Fruit fly (Drosophila melanogaster) whole organism, prepupa: ENCODE data around the gene sea.

Experiments used
- Blimp-1 ChIP-seq: fragments of 200-800 bp; sonication (Bioruptor generic); optimal IDR thresholded peaks from 3 replicates; lab custom pipeline; 2017; ENCODE audit warnings: missing biosample characterization, missing genetic modification characterization, mild to moderate bottlenecking, moderate library complexity, missing genetic modification reagents
- CG10631 ChIP-seq: fragments of 200-800 bp; sonication (Bioruptor generic); optimal IDR thresholded peaks from 2 replicates; lab custom pipeline; 2016; ENCODE audit warnings: missing biosample characterization, missing genetic modification characterization
- CG10669 ChIP-seq: fragments of 200-800 bp; sonication (Bioruptor generic); optimal IDR thresholded peaks from 3 replicates; lab custom pipeline; 2018; ENCODE audit warnings: missing biosample characterization, mild to moderate bottlenecking, missing genetic modification characterization, moderate library complexity
- CG11294 ChIP-seq: fragments of 200-800 bp; sonication (Bioruptor generic); IDR thresholded peaks from 2 replicates; pipeline ENCODE4 v1.3.6; 2022; ENCODE audit warnings: missing biosample characterization, missing genetic modification characterization
- CG11762 ChIP-seq: fragments of 200-800 bp; sonication (Bioruptor generic); optimal IDR thresholded peaks from 3 replicates; lab custom pipeline; 2016; ENCODE audit warnings: missing biosample characterization, missing genetic modification characterization; ENCODE audit not compliant: insufficient read depth
- CG15336 ChIP-seq: fragments of 200-800 bp; sonication (Bioruptor generic); IDR thresholded peaks from 2 replicates; pipeline ENCODE4 v1.3.6; 2022; ENCODE audit warnings: missing biosample characterization, missing genetic modification characterization
- CG1621 ChIP-seq: fragments of 200-800 bp; sonication (Bioruptor generic); optimal IDR thresholded peaks from 3 replicates; lab custom pipeline; 2018; ENCODE audit warnings: missing biosample characterization, mild to moderate bottlenecking, missing genetic modification characterization
- CG16779 ChIP-seq: fragments of 200-800 bp; sonication (Bioruptor generic); optimal IDR thresholded peaks from 3 replicates; lab custom pipeline; 2017; ENCODE audit warnings: missing biosample characterization, mild to moderate bottlenecking, missing genetic modification characterization
- CG3032 ChIP-seq: fragments of 200-800 bp; optimal IDR thresholded peaks from 2 replicates; lab custom pipeline; 2019; ENCODE audit warnings: missing biosample characterization, mild to moderate bottlenecking, missing genetic modification characterization, moderate library complexity
- CG31627 ChIP-seq: fragments of 200-800 bp; sonication (Bioruptor generic); optimal IDR thresholded peaks from 3 replicates; lab custom pipeline; 2016; ENCODE audit warnings: missing biosample characterization, missing genetic modification characterization
- CG32006 ChIP-seq: fragments of 200-800 bp; sonication (Bioruptor generic); optimal IDR thresholded peaks from 3 replicates; lab custom pipeline; 2017; ENCODE audit warnings: missing biosample characterization, mild to moderate bottlenecking, missing genetic modification characterization
- CG34406 ChIP-seq: fragments of 200-800 bp; sonication (Bioruptor generic); optimal IDR thresholded peaks from 3 replicates; lab custom pipeline; 2016; ENCODE audit warnings: missing biosample characterization, missing genetic modification characterization
- CG3919 ChIP-seq: fragments of 200-800 bp; sonication (Bioruptor generic); optimal IDR thresholded peaks from 3 replicates; lab custom pipeline; 2016; ENCODE audit warnings: missing biosample characterization, missing genetic modification characterization
- CG6163 ChIP-seq: fragments of 200-800 bp; sonication (Bioruptor generic); IDR thresholded peaks from 3 replicates; pipeline ENCODE4 v1.3.6; 2022; ENCODE audit warnings: missing biosample characterization, missing genetic modification characterization
- CG6276 ChIP-seq: fragments of 200-800 bp; sonication (Bioruptor generic); optimal IDR thresholded peaks from 2 replicates; lab custom pipeline; 2017; ENCODE audit warnings: missing biosample characterization, mild to moderate bottlenecking, missing genetic modification characterization
- CG6808 ChIP-seq: fragments of 200-800 bp; sonication (Bioruptor generic); optimal IDR thresholded peaks from 3 replicates; lab custom pipeline; 2017; ENCODE audit warnings: missing biosample characterization, missing genetic modification characterization, mild to moderate bottlenecking, moderate library complexity, missing genetic modification reagents
- CG6854 ChIP-seq: fragments of 200-800 bp; sonication (Bioruptor generic); optimal IDR thresholded peaks from 2 replicates; lab custom pipeline; 2017; ENCODE audit warnings: missing biosample characterization, mild to moderate bottlenecking, missing genetic modification characterization
- CG8119 ChIP-seq: fragments of 200-800 bp; sonication (Bioruptor generic); IDR thresholded peaks from 3 replicates; pipeline ENCODE4 v1.3.6; 2022; ENCODE audit warnings: missing biosample characterization, missing genetic modification characterization
- CG8319 ChIP-seq: fragments of 200-800 bp; sonication (Bioruptor generic); optimal IDR thresholded peaks from 3 replicates; lab custom pipeline; 2016; ENCODE audit warnings: missing biosample characterization, missing genetic modification characterization
- CG8632 ChIP-seq: fragments of 200-800 bp; sonication (Bioruptor generic); optimal IDR thresholded peaks from 3 replicates; lab custom pipeline; 2016; ENCODE audit warnings: missing biosample characterization, missing genetic modification characterization
- CG9139 ChIP-seq: fragments of 200-800 bp; sonication (Bioruptor generic); optimal IDR thresholded peaks from 3 replicates; lab custom pipeline; 2017; ENCODE audit warnings: missing biosample characterization, mild to moderate bottlenecking, missing genetic modification characterization
- Eip75B ChIP-seq: fragments of 200-800 bp; sonication (Bioruptor generic); optimal IDR thresholded peaks from 3 replicates; lab custom pipeline; 2016; ENCODE audit warnings: missing biosample characterization, missing genetic modification characterization
- Eip78C ChIP-seq: fragments of 200-800 bp; sonication (Bioruptor generic); peaks from one replicate; lab custom pipeline; 2016; ENCODE audit warnings: missing biosample characterization, missing genetic modification characterization
- Eip93F ChIP-seq: fragments of 200-800 bp; sonication (Bioruptor generic); optimal IDR thresholded peaks from 2 replicates; lab custom pipeline; 2016; ENCODE audit warnings: missing biosample characterization, mild to moderate bottlenecking, missing genetic modification characterization
- Ets96B ChIP-seq: fragments of 200-800 bp; optimal IDR thresholded peaks from 2 replicates; lab custom pipeline; 2019; ENCODE audit warnings: missing biosample characterization, mild to moderate bottlenecking, missing genetic modification characterization, moderate library complexity
- Gug ChIP-seq: fragments of 200-800 bp; sonication (Bioruptor generic); IDR thresholded peaks from 2 replicates; pipeline ENCODE4 v1.3.6; 2022; ENCODE audit warnings: missing biosample characterization, missing genetic modification characterization
- Hr39 ChIP-seq: fragments of 200-800 bp; sonication (Bioruptor generic); optimal IDR thresholded peaks from 2 replicates; lab custom pipeline; 2016; ENCODE audit warnings: missing biosample characterization, missing genetic modification characterization
- Hr4 ChIP-seq: fragments of 200-800 bp; sonication (Bioruptor generic); optimal IDR thresholded peaks from 3 replicates; lab custom pipeline; 2016; ENCODE audit warnings: missing biosample characterization, missing genetic modification characterization
- Lpt ChIP-seq: fragments of 200-800 bp; sonication (Bioruptor generic); optimal IDR thresholded peaks from 3 replicates; lab custom pipeline; 2016; ENCODE audit warnings: missing biosample characterization, missing genetic modification characterization
- OdsH ChIP-seq: fragments of 200-800 bp; sonication (Bioruptor generic); optimal IDR thresholded peaks from 3 replicates; lab custom pipeline; 2016; ENCODE audit warnings: missing biosample characterization, missing genetic modification characterization
- Smox ChIP-seq: fragments of 200-800 bp; sonication (Bioruptor generic); optimal IDR thresholded peaks from 3 replicates; lab custom pipeline; 2016; ENCODE audit warnings: missing biosample characterization, missing genetic modification characterization
- Sox102F ChIP-seq: fragments of 200-800 bp; sonication (Bioruptor generic); optimal IDR thresholded peaks from 2 replicates; lab custom pipeline; 2016; ENCODE audit warnings: missing biosample characterization, mild to moderate bottlenecking, missing genetic modification characterization
- Sox14 ChIP-seq: fragments of 200-800 bp; sonication (Bioruptor generic); optimal IDR thresholded peaks from 3 replicates; lab custom pipeline; 2016; ENCODE audit warnings: missing biosample characterization, missing genetic modification characterization
- Sox15 ChIP-seq: fragments of 200-800 bp; sonication (Bioruptor generic); optimal IDR thresholded peaks from 3 replicates; lab custom pipeline; 2016; ENCODE audit warnings: missing biosample characterization, missing genetic modification characterization
- achi ChIP-seq: fragments of 200-800 bp; sonication (Bioruptor generic); optimal IDR thresholded peaks from 3 replicates; lab custom pipeline; 2016; ENCODE audit warnings: missing biosample characterization, missing genetic modification characterization
- acj6 ChIP-seq: fragments of 200-800 bp; sonication (Bioruptor generic); optimal IDR thresholded peaks from 3 replicates; lab custom pipeline; 2016; ENCODE audit warnings: missing biosample characterization, missing genetic modification characterization
- dac ChIP-seq: fragments of 200-800 bp; sonication (Bioruptor generic); optimal IDR thresholded peaks from 2 replicates; lab custom pipeline; 2017; ENCODE audit warnings: missing biosample characterization, mild to moderate bottlenecking, missing genetic modification characterization
- dsx ChIP-seq: fragments of 200-800 bp; optimal IDR thresholded peaks from 3 replicates; lab custom pipeline; 2019; ENCODE audit warnings: missing biosample characterization, mild to moderate bottlenecking, missing genetic modification characterization, moderate library complexity; ENCODE audit not compliant: poor library complexity, severe bottlenecking
- eg ChIP-seq: fragments of 200-800 bp; sonication (Bioruptor generic); IDR thresholded peaks from 3 replicates; pipeline ENCODE4 v1.3.6; 2022; ENCODE audit warnings: missing biosample characterization, missing genetic modification characterization
- esn ChIP-seq: fragments of 200-800 bp; sonication (Bioruptor generic); optimal IDR thresholded peaks from 2 replicates; lab custom pipeline; 2016; ENCODE audit warnings: missing biosample characterization, mild to moderate bottlenecking, missing genetic modification characterization, moderate library complexity
- fd59A ChIP-seq: fragments of 200-800 bp; sonication (Bioruptor generic); optimal IDR thresholded peaks from 2 replicates; lab custom pipeline; 2017; ENCODE audit warnings: missing biosample characterization, mild to moderate bottlenecking, missing genetic modification characterization, missing genetic modification reagents
- fd85E ChIP-seq: fragments of 200-800 bp; sonication (Bioruptor generic); optimal IDR thresholded peaks from 3 replicates; lab custom pipeline; 2016; ENCODE audit warnings: missing biosample characterization, missing genetic modification characterization
- fkh ChIP-seq: fragments of 200-800 bp; sonication (Bioruptor generic); optimal IDR thresholded peaks from 3 replicates; lab custom pipeline; 2017; ENCODE audit warnings: missing biosample characterization, mild to moderate bottlenecking, missing genetic modification characterization, moderate library complexity
- pdm3 ChIP-seq: fragments of 200-800 bp; sonication (Bioruptor generic); optimal IDR thresholded peaks from 3 replicates; lab custom pipeline; 2016; ENCODE audit warnings: missing biosample characterization, missing genetic modification characterization
- salr ChIP-seq, 2 experiments: fragments of 200-800 bp; sonication (Bioruptor generic); optimal IDR thresholded peaks; 3 replicates each; lab custom pipeline; 2016 to 2018; ENCODE audit warnings: missing biosample characterization in 2 of 2, missing genetic modification characterization in 2 of 2, mild to moderate bottlenecking in 1 of 2
- spab ChIP-seq: fragments of 200-800 bp; sonication (Bioruptor generic); optimal IDR thresholded peaks from 2 replicates; lab custom pipeline; 2017; ENCODE audit warnings: missing biosample characterization, mild to moderate bottlenecking, missing genetic modification characterization, missing genetic modification reagents
- ss ChIP-seq, 2 experiments: fragments of 200-800 bp; sonication (Bioruptor generic); optimal IDR thresholded peaks; 2 replicates in 1 of 2; 3 replicates in 1 of 2; lab custom pipeline; 2017 to 2018; ENCODE audit warnings: mild to moderate bottlenecking in 2 of 2, missing biosample characterization in 2 of 2, missing genetic modification characterization in 2 of 2, moderate library complexity in 1 of 2
- svp ChIP-seq: fragments of 200-800 bp; sonication (Bioruptor generic); peaks from one replicate; lab custom pipeline; 2016; ENCODE audit warnings: missing biosample characterization, missing genetic modification characterization
- topi ChIP-seq: fragments of 200-800 bp; sonication (Bioruptor generic); optimal IDR thresholded peaks from 3 replicates; lab custom pipeline; 2016; ENCODE audit warnings: missing biosample characterization, missing genetic modification characterization
- vri ChIP-seq: fragments of 200-800 bp; sonication (Bioruptor generic); optimal IDR thresholded peaks from 3 replicates; lab custom pipeline; 2016; ENCODE audit warnings: missing biosample characterization, mild to moderate bottlenecking, missing genetic modification characterization

Gene sea

dm6 chr3R:11566769-11567570 is at the start of gene sea, which contains the start of gene fabp:
sea (minus strand) TSS chr3R:11567054.
fabp (minus strand) TSS chr3R:11567054.
- TF ChIP-seq CG15336 (peak; percentile 50; the same call in 1 of the 2 replicates), CG1621 (tag; lab: Kevin White, UChicago) (peak; percentile 13), fd59A (GFP tag; lab: Kevin White, UChicago) (no peak), Sox102F (GFP tag; lab: Kevin White, UChicago) (peak; percentile 67), achi (GFP tag; lab: Kevin White, UChicago) (peak; percentile 9), dsx (GFP tag; lab: Kevin White, UChicago) (no peak), CG34406 (GFP tag; lab: Kevin White, UChicago) (no peak), CG3032 (tag; lab: Kevin White, UChicago) (peak; percentile 2), svp (GFP tag; lab: Kevin White, UChicago) (no peak), ss (GFP tag; optimal IDR thresholded peaks at IDR 0.05; lab: Kevin White, UChicago) (peak; percentile 27 to 46), dac (GFP tag; lab: Kevin White, UChicago) (no peak), vri (peak; percentile 66), CG9139 (GFP tag; lab: Kevin White, UChicago) (peak; percentile 20), Lpt (GFP tag; lab: Kevin White, UChicago) (no peak), Sox15 (GFP tag; lab: Kevin White, UChicago) (no peak), CG31627 (GFP tag; lab: Kevin White, UChicago) (no peak), CG16779 (tag; lab: Kevin White, UChicago) (peak; percentile 39), CG8632 (GFP tag; lab: Kevin White, UChicago) (no peak), CG11762 (no peak), CG10631 (GFP tag; lab: Kevin White, UChicago) (no peak), pdm3 (GFP tag; lab: Kevin White, UChicago) (peak; percentile 26), fd85E (GFP tag; lab: Kevin White, UChicago) (peak; percentile 46), CG8319 (GFP tag; lab: Kevin White, UChicago) (no peak), acj6 (no peak), CG8119 (peak; percentile 50; the same call in 1 of the 3 replicates), CG6276 (GFP tag; lab: Kevin White, UChicago) (peak; percentile 39), CG11294 (GFP tag; lab: Robert Waterston, UW) (no peak), Blimp-1 (GFP tag; lab: Kevin White, UChicago) (no peak), esn (peak; percentile 49), CG10669 (GFP tag; lab: Kevin White, UChicago) (no peak), salr (GFP tag; optimal IDR thresholded peaks at IDR 0.05; lab: Kevin White, UChicago) (peak in 1 of 2 experiments; percentile 9), CG6854 (GFP tag; lab: Kevin White, UChicago) (peak; percentile 42), CG3919 (peak; percentile 50), Ets96B (tag; lab: Kevin White, UChicago) (no peak), Sox14 (no peak), Eip78C (GFP tag; lab: Kevin White, UChicago) (peak; percentile 60), CG32006 (no peak), Eip75B (peak; percentile 21), fkh (no peak), Hr39 (no peak), Eip93F (GFP tag; lab: Kevin White, UChicago) (no peak), Smox (GFP tag; lab: Kevin White, UChicago) (no peak), topi (peak; percentile 48), eg (peak; percentile 53; the same call in 1 of the 3 replicates), Gug (GFP tag; lab: Robert Waterston, UW) (no peak), OdsH (no peak), CG6163 (GFP tag; lab: Robert Waterston, UW) (peak; percentile 54; the same call in 1 of the 3 replicates), Hr4 (GFP tag; lab: Kevin White, UChicago) (no peak), CG6808 (GFP tag; lab: Kevin White, UChicago) (peak; percentile 44), spab (no peak)
